Worm (Caenorhabditis elegans): ENCODE data around the gene mct-4.

- TF ChIP-seq unc-130 (GFP tag; optimal IDR thresholded peaks at IDR 0.05) (no peak), gei-17 (GFP tag; optimal IDR thresholded peaks at IDR 0.05) (no peak), ceh-100 (GFP tag; IDR thresholded peaks at IDR 0.05) (no peak), Y79H2A.3 (GFP tag; conservative IDR thresholded peaks at IDR 0.05) (no peak), efl-1 (GFP tag; optimal IDR thresholded peaks at IDR 0.05) (no peak), lir-1 (GFP tag; conservative IDR thresholded peaks at IDR 0.05) (no peak)
These were observed 23.8 kb downstream of the mct-4 start, which contains the start of gene K05B2.2 for ce11 chrX:4905804-4906203.

Measured in whole organism, young adult.